Fruit fly (Drosophila melanogaster): ENCODE results near the gene Dhfr.

The Dhfr gene

dm6 chr3R:16476472-16476871 lies 4.5 kb upstream of the Dhfr start (continued):
- TF ChIP-seq zen (tag; optimal IDR thresholded peaks at IDR 0.05), result peak; percentile 10
- TF ChIP-seq sd (tag; optimal IDR thresholded peaks at IDR 0.05), result no peak
- TF ChIP-seq ems (GFP tag; optimal IDR thresholded peaks at IDR 0.05), result no peak
- TF ChIP-seq abd-A (tag; optimal IDR thresholded peaks at IDR 0.05), result no peak
- TF ChIP-seq Rfx (GFP tag; IDR thresholded peaks at IDR 0.05), result peak; percentile 27; the same call in 1 of the 2 replicates
- no peak for TF ChIP-seq CG32532 (GFP tag; IDR thresholded peaks at IDR 0.05)
- no peak for TF ChIP-seq CG6765 (GFP tag; optimal IDR thresholded peaks at IDR 0.05)
- TF ChIP-seq CG9215 (GFP tag; IDR thresholded peaks at IDR 0.05), result no peak
- no peak for TF ChIP-seq kay (GFP tag; optimal IDR thresholded peaks at IDR 0.05)
- TF ChIP-seq CG34376 (GFP tag; optimal IDR thresholded peaks at IDR 0.05), result peak; percentile 64
- TF ChIP-seq pb (GFP tag; optimal IDR thresholded peaks at IDR 0.05), result no peak
- no peak for TF ChIP-seq Rx (GFP tag; IDR thresholded peaks at IDR 0.05)
- TF ChIP-seq Xbp1 (GFP tag; optimal IDR thresholded peaks at IDR 0.05), result peak; percentile 7
- no peak for TF ChIP-seq ash1 (GFP tag; optimal IDR thresholded peaks at IDR 0.05)
- TF ChIP-seq repo (GFP tag; optimal IDR thresholded peaks at IDR 0.05), result no peak
- TF ChIP-seq sug (tag; optimal IDR thresholded peaks at IDR 0.05), result peak; percentile 28
- TF ChIP-seq Dref (GFP tag; IDR thresholded peaks at IDR 0.05), result no peak
- TF ChIP-seq NC2α (GFP tag; optimal IDR thresholded peaks at IDR 0.05), result no peak
- TF ChIP-seq fd64A (GFP tag; optimal IDR thresholded peaks at IDR 0.05), result no peak
- TF ChIP-seq CG10366 (GFP tag; IDR thresholded peaks at IDR 0.05), result no peak
- TF ChIP-seq pzg (GFP tag; optimal IDR thresholded peaks at IDR 0.05), result no peak
- TF ChIP-seq prd (optimal IDR thresholded peaks at IDR 0.05), result no peak
- peak; percentile 19; the same call in 1 of the 3 replicates for TF ChIP-seq prd (GFP tag; IDR thresholded peaks at IDR 0.05)
- TF ChIP-seq Atf-2 (GFP tag; optimal IDR thresholded peaks at IDR 0.05), result no peak
- TF ChIP-seq CG17912 (GFP tag; optimal IDR thresholded peaks at IDR 0.05), result no peak
- TF ChIP-seq CG1529 (GFP tag; optimal IDR thresholded peaks at IDR 0.05), result no peak
- TF ChIP-seq cas (GFP tag; IDR thresholded peaks at IDR 0.05), result no peak
- TF ChIP-seq nom (GFP tag; optimal IDR thresholded peaks at IDR 0.05), result no peak
- TF ChIP-seq CG12942 (GFP tag; optimal IDR thresholded peaks at IDR 0.05), result no peak
- TF ChIP-seq vvl (GFP tag; IDR thresholded peaks at IDR 0.05), result no peak
- TF ChIP-seq CrebB (tag; optimal IDR thresholded peaks at IDR 0.05), result no peak
- TF ChIP-seq row (GFP tag; IDR thresholded peaks at IDR 0.05), result peak; percentile 54; the same call in 2 of the 3 replicates
- TF ChIP-seq ssp (GFP tag; IDR thresholded peaks at IDR 0.05), result no peak
- no peak for TF ChIP-seq fd102C (GFP tag; optimal IDR thresholded peaks at IDR 0.05)
- no peak for TF ChIP-seq chm (GFP tag; IDR thresholded peaks at IDR 0.05)
- peak; percentile 59 for TF ChIP-seq CG13424 (tag; optimal IDR thresholded peaks at IDR 0.05)
- peak; percentile 80 for TF ChIP-seq CG18599 (GFP tag; optimal IDR thresholded peaks at IDR 0.05)
- no peak for TF ChIP-seq zfh1 (GFP tag; IDR thresholded peaks at IDR 0.05)
- no peak for TF ChIP-seq crol (GFP tag; IDR thresholded peaks at IDR 0.05)
- no peak for TF ChIP-seq MTF-1 (GFP tag; optimal IDR thresholded peaks at IDR 0.05; ENCODE audit: borderline replicate concordance)
- TF ChIP-seq danr (GFP tag; IDR thresholded peaks at IDR 0.05), result no peak
- no peak for TF ChIP-seq CG14965 (GFP tag; optimal IDR thresholded peaks at IDR 0.05; ENCODE audit: borderline replicate concordance)
- TF ChIP-seq tap (tag; optimal IDR thresholded peaks at IDR 0.05), result peak; percentile 32
- TF ChIP-seq Oli (tag; optimal IDR thresholded peaks at IDR 0.05), result no peak
- no peak for TF ChIP-seq CG4617 (GFP tag; optimal IDR thresholded peaks at IDR 0.05; ENCODE audit: borderline replicate concordance)
- TF ChIP-seq bigmax (GFP tag; optimal IDR thresholded peaks at IDR 0.05), result no peak
- peak; percentile 32 for TF ChIP-seq CG10267 (tag; optimal IDR thresholded peaks at IDR 0.05)
- TF ChIP-seq Hr78 (GFP tag; optimal IDR thresholded peaks at IDR 0.05), result no peak
- TF ChIP-seq sqz (GFP tag; optimal IDR thresholded peaks at IDR 0.05), result no peak
- no peak for TF ChIP-seq bcd (GFP tag; optimal IDR thresholded peaks at IDR 0.05)
- TF ChIP-seq CG14860 (GFP tag; IDR thresholded peaks at IDR 0.05; ENCODE audit: partially characterized antibody), result no peak
- no peak for TF ChIP-seq CG15073 (GFP tag; optimal IDR thresholded peaks at IDR 0.05)
